Worm (Caenorhabditis elegans): ENCODE results near the gene ZK662.5.

The ZK662.5 gene

DNA sequence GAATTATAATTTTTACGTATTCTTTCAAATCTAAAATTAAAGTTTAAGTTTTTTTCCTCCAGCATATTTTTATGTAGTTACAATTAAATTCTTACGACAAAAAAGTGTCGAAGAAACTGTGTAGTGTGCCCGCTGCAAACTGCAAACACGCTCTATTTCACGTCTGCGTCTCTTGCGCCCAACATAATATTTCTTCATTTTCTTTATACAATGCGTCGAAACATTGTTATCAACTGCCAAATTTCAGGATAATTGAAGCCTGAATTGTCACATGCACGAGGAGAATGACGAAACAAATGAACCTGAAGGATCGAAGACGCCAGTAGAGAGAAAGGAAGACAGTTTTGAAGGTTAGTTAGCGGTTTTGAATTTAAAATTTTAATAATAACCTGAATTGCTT lies 32.2 kb upstream of the ZK662.5 start, which contains the start of gene C03H12.1 (continued):
- TF ChIP-seq sox-4 (tag; optimal IDR thresholded peaks at IDR 0.05) (no peak), ama-1 (optimal IDR thresholded peaks at IDR 0.05) (no peak), lin-35 (GFP tag; optimal IDR thresholded peaks at IDR 0.05) (peak in 1 of 2 experiments; percentile 42), zag-1 (tag; optimal IDR thresholded peaks at IDR 0.05) (no peak), lin-15B (tag; optimal IDR thresholded peaks at IDR 0.05) (no peak), egl-27 (tag; optimal IDR thresholded peaks at IDR 0.05) (no peak), nhr-28 (tag; optimal IDR thresholded peaks at IDR 0.05) (no peak), blmp-1 (tag; optimal IDR thresholded peaks at IDR 0.05) (peak; percentile 11), pag-3 (tag; optimal IDR thresholded peaks at IDR 0.05; ENCODE audit: borderline replicate concordance, insufficient read depth) (no peak), elt-2 (tag; optimal IDR thresholded peaks at IDR 0.05) (peak; percentile 68), nhr-20 (tag; optimal IDR thresholded peaks at IDR 0.05) (peak; percentile 27), rnt-1 (tag; optimal IDR thresholded peaks at IDR 0.05) (no peak), nhr-12 (tag; optimal IDR thresholded peaks at IDR 0.05) (no peak), C16A3.4 (tag; optimal IDR thresholded peaks at IDR 0.05) (no peak), fkh-4 (tag; optimal IDR thresholded peaks at IDR 0.05; ENCODE audit: borderline replicate concordance) (no peak), ceh-8 (GFP tag; optimal IDR thresholded peaks at IDR 0.05) (no peak), ets-5 (GFP tag; IDR thresholded peaks at IDR 0.05) (no peak), snpc-4 (tag; optimal IDR thresholded peaks at IDR 0.05) (no peak), C34B4.2 (tag; optimal IDR thresholded peaks at IDR 0.05) (no peak), unc-130 (tag; optimal IDR thresholded peaks at IDR 0.05) (no peak), sup-37 (GFP tag; optimal IDR thresholded peaks at IDR 0.05) (no peak), nhr-76 (tag; optimal IDR thresholded peaks at IDR 0.05) (no peak), hlh-17 (GFP tag; optimal IDR thresholded peaks at IDR 0.05; ENCODE audit: borderline replicate concordance) (no peak), nhr-11 (tag; optimal IDR thresholded peaks at IDR 0.05) (no peak)

DNA sequence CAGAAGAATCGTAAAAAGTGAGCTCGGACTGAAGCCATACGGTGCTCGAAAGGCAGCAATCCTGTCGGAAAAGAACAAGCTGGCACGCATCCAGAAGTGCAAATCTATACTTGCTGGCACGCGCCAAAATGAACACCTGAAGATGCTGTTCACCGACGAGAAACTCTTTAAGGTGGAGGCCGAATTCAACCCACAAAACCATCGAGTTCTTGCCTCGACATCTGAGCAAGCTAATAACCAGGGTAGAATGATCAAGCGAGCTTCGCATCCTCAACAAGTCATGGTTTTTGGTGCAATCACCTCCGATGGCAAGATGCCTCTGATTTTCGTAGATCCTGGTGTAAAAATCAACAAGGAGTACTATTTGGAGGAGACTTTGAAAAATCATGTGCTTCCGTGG lies 28.0 kb upstream of the ZK662.5 start:
- TF ChIP-seq lin-13 (GFP tag; optimal IDR thresholded peaks at IDR 0.05): no peak
- no peak for TF ChIP-seq hlh-4 (tag; optimal IDR thresholded peaks at IDR 0.05)
- TF ChIP-seq unc-30 (tag; optimal IDR thresholded peaks at IDR 0.05): no peak
- no peak for TF ChIP-seq nhr-19 (GFP tag; conservative IDR thresholded peaks at IDR 0.05)
- TF ChIP-seq nhr-85 (tag): no peak
- TF ChIP-seq C04F5.9 (tag; optimal IDR thresholded peaks at IDR 0.05): no peak
- TF ChIP-seq efl-1 (optimal IDR thresholded peaks at IDR 0.05): no peak
- TF ChIP-seq efl-1 (GFP tag; optimal IDR thresholded peaks at IDR 0.05 in 1 of 2): no peak
- TF ChIP-seq fkh-10 (GFP tag; optimal IDR thresholded peaks at IDR 0.05): no peak
- no peak for TF ChIP-seq fkh-8 (tag; optimal IDR thresholded peaks at IDR 0.05)
- no peak for TF ChIP-seq unc-130 (tag; optimal IDR thresholded peaks at IDR 0.05)
- TF ChIP-seq nhr-77 (tag; optimal IDR thresholded peaks at IDR 0.05): no peak
- TF ChIP-seq C16A3.4 (tag; optimal IDR thresholded peaks at IDR 0.05): no peak
- no peak for TF ChIP-seq elt-2 (tag; optimal IDR thresholded peaks at IDR 0.05)
- TF ChIP-seq fos-1 (tag; optimal IDR thresholded peaks at IDR 0.05): no peak
- TF ChIP-seq nhr-90 (tag; optimal IDR thresholded peaks at IDR 0.05; ENCODE audit: poor library complexity): no peak
- TF ChIP-seq lsy-2 (tag; optimal IDR thresholded peaks at IDR 0.05): no peak
- no peak for TF ChIP-seq unc-62 (GFP tag; optimal IDR thresholded peaks at IDR 0.05)

DNA sequence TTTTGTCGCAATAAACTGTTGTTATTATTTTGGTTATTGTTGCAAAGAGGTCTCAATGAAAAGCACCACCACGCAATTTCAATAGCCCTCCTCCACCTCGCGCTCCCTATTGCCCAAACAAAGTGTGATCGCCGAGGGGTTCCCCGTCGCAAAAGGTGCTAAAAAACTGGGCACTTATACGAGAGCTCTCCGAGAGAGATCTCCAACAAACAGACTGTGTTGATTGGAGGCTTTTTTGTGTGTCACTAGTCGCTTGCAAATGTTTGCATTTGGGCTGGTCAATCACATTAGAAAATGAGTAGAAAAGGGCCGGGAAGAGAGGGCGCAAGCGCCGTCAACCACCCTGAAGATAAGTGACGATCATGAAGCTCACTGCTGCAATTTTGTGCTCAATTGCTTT lies 25.0 kb upstream of the ZK662.5 start, which contains the start of gene ZK662.2:
ZK662.2 (plus strand) TSS at position 301 of the 400 bp plus-strand sequence.
- TF ChIP-seq C34B4.2 (tag; optimal IDR thresholded peaks at IDR 0.05) (no peak), blmp-1 (tag; optimal IDR thresholded peaks at IDR 0.05) (no peak), hpl-2 (GFP tag; optimal IDR thresholded peaks at IDR 0.05) (no peak), ets-5 (GFP tag; IDR thresholded peaks at IDR 0.05) (no peak), skn-1 (tag; optimal IDR thresholded peaks at IDR 0.05) (no peak), sptf-1 (tag; optimal IDR thresholded peaks at IDR 0.05) (no peak), hlh-4 (tag; optimal IDR thresholded peaks at IDR 0.05) (no peak), grh-1 (GFP tag; IDR thresholded peaks at IDR 0.05) (no peak), snpc-4 (tag; optimal IDR thresholded peaks at IDR 0.05) (no peak), nhr-20 (tag; optimal IDR thresholded peaks at IDR 0.05) (no peak), efl-1 (optimal IDR thresholded peaks at IDR 0.05) (no peak), efl-1 (GFP tag; optimal IDR thresholded peaks at IDR 0.05 in 1 of 2) (no peak)
